Worm (Caenorhabditis elegans) whole organism, L3 larva: Measurements from ENCODE around the gene F38A1.9.

ENCODE experiments used
- R02D3.7 ChIP-seq: fragments of 150-350 bp; optimal IDR thresholded peaks from 2 replicates; lab custom pipeline; 2014; ENCODE audit warnings: missing biosample characterization, missing genetic modification characterization
- aly-2 ChIP-seq: fragments of 150-350 bp; optimal IDR thresholded peaks from 2 replicates; lab custom pipeline; 2014; ENCODE audit warnings: missing biosample characterization, missing genetic modification characterization
- ama-1 ChIP-seq: fragments of 150-350 bp; optimal IDR thresholded peaks from 2 replicates; lab custom pipeline; 2018
- ceh-16 ChIP-seq: sonication (generic microtip); optimal IDR thresholded peaks from 2 replicates; lab custom pipeline; 2017; ENCODE audit warnings: missing biosample characterization, missing genetic modification characterization
- ceh-82 ChIP-seq: fragments of 150-350 bp; optimal IDR thresholded peaks from 2 replicates; lab custom pipeline; 2014; ENCODE audit warnings: missing biosample characterization, missing genetic modification characterization
- ceh-9 ChIP-seq: sonication (generic microtip); optimal IDR thresholded peaks from 2 replicates; lab custom pipeline; 2018; ENCODE audit warnings: missing biosample characterization, missing genetic modification characterization
- egl-27 ChIP-seq: sonication (generic microtip); optimal IDR thresholded peaks from 4 replicates; lab custom pipeline; 2017; ENCODE audit warnings: missing biosample characterization, missing genetic modification reagents, missing genetic modification characterization
- egl-5 ChIP-seq: fragments of 150-350 bp; optimal IDR thresholded peaks from 2 replicates; lab custom pipeline; 2017; ENCODE audit warnings: missing biosample characterization, missing genetic modification reagents, missing genetic modification characterization, inconsistent platforms
- elt-1 ChIP-seq: fragments of 150-350 bp; optimal IDR thresholded peaks from 2 replicates; lab custom pipeline; 2014; ENCODE audit warnings: missing biosample characterization, missing genetic modification characterization
- elt-2 ChIP-seq: sonication (generic microtip); optimal IDR thresholded peaks from 2 replicates; lab custom pipeline; 2016; ENCODE audit warnings: missing genetic modification reagents, mild to moderate bottlenecking, missing genetic modification characterization, missing compliant biosample characterization
- elt-3 ChIP-seq, 3 experiments: fragments of 150-350 bp in 1 of 3; sonication (generic microtip) in 2 of 3; optimal IDR thresholded peaks; 2 replicates in 2 of 3; 4 replicates in 1 of 3; lab custom pipeline; 2014 to 2017; ENCODE audit warnings: missing biosample characterization in 3 of 3, missing genetic modification characterization in 3 of 3
- eor-1 ChIP-seq, 2 experiments: fragments of 150-350 bp; optimal IDR thresholded peaks; 2 replicates each; lab custom pipeline; 2014 to 2018; ENCODE audit warnings: missing biosample characterization in 2 of 2, missing genetic modification characterization in 2 of 2
- fkh-10 ChIP-seq: sonication (generic microtip); optimal IDR thresholded peaks from 2 replicates; lab custom pipeline; 2017; ENCODE audit warnings: missing biosample characterization, missing genetic modification reagents, missing genetic modification characterization
- fkh-2 ChIP-seq: fragments of 150-350 bp; optimal IDR thresholded peaks from 2 replicates; lab custom pipeline; 2014; ENCODE audit warnings: missing biosample characterization, missing genetic modification reagents, missing genetic modification characterization
- hmg-11 ChIP-seq: sonication (generic microtip); optimal IDR thresholded peaks from 2 replicates; lab custom pipeline; 2016; ENCODE audit warnings: missing genetic modification characterization, missing compliant biosample characterization
- lin-15B ChIP-seq: fragments of 150-350 bp; optimal IDR thresholded peaks from 2 replicates; lab custom pipeline; 2014; ENCODE audit warnings: missing biosample characterization, missing genetic modification characterization
- lin-39 ChIP-seq: fragments of 150-350 bp; optimal IDR thresholded peaks from 2 replicates; lab custom pipeline; 2018; ENCODE audit warnings: missing biosample characterization, missing genetic modification reagents, missing genetic modification characterization
- lsy-12 ChIP-seq: sonication (generic microtip); optimal IDR thresholded peaks from 2 replicates; lab custom pipeline; 2016; ENCODE audit warnings: mild to moderate bottlenecking, missing genetic modification characterization, missing compliant biosample characterization
- mdl-1 ChIP-seq: fragments of 150-350 bp; optimal IDR thresholded peaks from 2 replicates; lab custom pipeline; 2014; ENCODE audit warnings: missing biosample characterization, missing genetic modification characterization
- mml-1 ChIP-seq: fragments of 150-350 bp; sonication (generic microtip); optimal IDR thresholded peaks from 3 replicates; lab custom pipeline; 2014; ENCODE audit warnings: missing biosample characterization, missing genetic modification characterization
- nfya-1 ChIP-seq: sonication (generic microtip); optimal IDR thresholded peaks from 2 replicates; lab custom pipeline; 2017; ENCODE audit warnings: missing genetic modification characterization, mild to moderate bottlenecking, missing compliant biosample characterization, antibody characterized with exemption, moderate library complexity; ENCODE audit not compliant: insufficient read depth
- nhr-11 ChIP-seq: fragments of 150-350 bp; optimal IDR thresholded peaks from 2 replicates; lab custom pipeline; 2014; ENCODE audit warnings: missing biosample characterization, missing genetic modification characterization
- nhr-12 ChIP-seq: fragments of 150-350 bp; optimal IDR thresholded peaks from 2 replicates; lab custom pipeline; 2014; ENCODE audit warnings: missing biosample characterization, missing genetic modification characterization
- nhr-23 ChIP-seq: fragments of 150-350 bp; optimal IDR thresholded peaks from 2 replicates; lab custom pipeline; 2014; ENCODE audit warnings: missing biosample characterization, missing genetic modification reagents, missing genetic modification characterization
- nhr-25 ChIP-seq: sonication (generic microtip); optimal IDR thresholded peaks from 2 replicates; lab custom pipeline; 2017; ENCODE audit warnings: missing biosample characterization, missing genetic modification characterization
- nhr-43 ChIP-seq: sonication (generic microtip); optimal IDR thresholded peaks from 2 replicates; lab custom pipeline; 2016; ENCODE audit warnings: mild to moderate bottlenecking, missing genetic modification characterization, missing compliant biosample characterization; ENCODE audit not compliant: poor library complexity, severe bottlenecking
- nhr-67 ChIP-seq: fragments of 150-350 bp; optimal IDR thresholded peaks from 2 replicates; lab custom pipeline; 2014; ENCODE audit warnings: missing biosample characterization, missing genetic modification characterization
- nhr-76 ChIP-seq: fragments of 150-350 bp; sonication (generic microtip); optimal IDR thresholded peaks from 5 replicates; lab custom pipeline; 2014; ENCODE audit warnings: missing biosample characterization, missing genetic modification characterization
- nhr-77 ChIP-seq: fragments of 150-350 bp; optimal IDR thresholded peaks from 2 replicates; lab custom pipeline; 2014; ENCODE audit warnings: missing biosample characterization, missing genetic modification characterization
- pha-4 ChIP-seq: fragments of 150-350 bp; optimal IDR thresholded peaks from 2 replicates; lab custom pipeline; 2014; ENCODE audit warnings: missing biosample characterization, missing genetic modification reagents, missing genetic modification characterization
- pqm-1 ChIP-seq: fragments of 150-350 bp; optimal IDR thresholded peaks from 2 replicates; lab custom pipeline; 2017; ENCODE audit warnings: missing biosample characterization, missing genetic modification characterization, inconsistent platforms
- snpc-4 ChIP-seq: fragments of 150-350 bp; optimal IDR thresholded peaks from 2 replicates; lab custom pipeline; 2014; ENCODE audit warnings: missing biosample characterization, missing genetic modification characterization
- zag-1 ChIP-seq: fragments of 150-350 bp; optimal IDR thresholded peaks from 2 replicates; lab custom pipeline; 2014; ENCODE audit warnings: missing biosample characterization, missing genetic modification characterization
- ztf-4 ChIP-seq: fragments of 150-350 bp; optimal IDR thresholded peaks from 2 replicates; lab custom pipeline; 2014; ENCODE audit warnings: missing biosample characterization, missing genetic modification characterization

Gene F38A1.9

ce11 chrIV:1255632-1256031 lies 10.5 kb upstream of the F38A1.9 start, which contains the start of gene clec-167:
clec-167 (minus strand) TSS chrIV:1255732.
- TF ChIP-seq elt-1 (tag; lab: Kevin White, UChicago) (no peak), mml-1 (no peak), egl-27 (tag; lab: Kevin White, UChicago) (no peak), ama-1 (lab: Kevin White, UChicago) (no peak), nhr-23 (tag; lab: Kevin White, UChicago) (no peak), lsy-12 (tag; lab: Kevin White, UChicago) (no peak), elt-2 (no peak), nhr-77 (tag; lab: Kevin White, UChicago) (no peak), hmg-11 (tag; lab: Kevin White, UChicago) (no peak), pha-4 (tag; lab: Kevin White, UChicago) (no peak), fkh-10 (no peak), elt-3 (tag; optimal IDR thresholded peaks at IDR 0.05; lab: Kevin White, UChicago) (no peak)

ce11 chrIV:1251242-1251911 lies 6.2 kb upstream of the F38A1.9 start, which contains the start of the genes clec-166 and F38A1.6:
clec-166 (minus strand) TSS chrIV:1251342.
F38A1.6 (plus strand) TSS chrIV:1251861.
- TF ChIP-seq nhr-67, result no peak
- no peak for TF ChIP-seq snpc-4 (tag; lab: Kevin White, UChicago)
- TF ChIP-seq elt-2, result peak; percentile 9
- no peak for TF ChIP-seq nhr-25 (tag; lab: Kevin White, UChicago)
- no peak for TF ChIP-seq ceh-82 (tag; lab: Kevin White, UChicago)
- TF ChIP-seq nhr-23 (tag; lab: Kevin White, UChicago), result no peak
- TF ChIP-seq aly-2 (tag; lab: Kevin White, UChicago), result no peak
- TF ChIP-seq nhr-11 (tag; lab: Kevin White, UChicago), result no peak

- TF ChIP-seq aly-2 (tag; lab: Kevin White, UChicago), result no peak
- TF ChIP-seq pqm-1 (tag; lab: Kevin White, UChicago), result peak; percentile 34
- peak; percentile 70 for TF ChIP-seq elt-2
Measured at ce11 chrIV:1246762-1247436, 1.8 kb upstream of the F38A1.9 start, which contains the start of the genes clec-165 and F38A1.11. clec-165 (minus strand) TSS chrIV:1246886. F38A1.11 (plus strand) TSS chrIV:1247386.

ce11 chrIV:1243295-1243694 lies 1.8 kb downstream of the F38A1.9 start, which contains the start of gene F38A1.15:
F38A1.15 (minus strand) TSS chrIV:1243395.
- TF ChIP-seq egl-27 (tag; lab: Kevin White, UChicago) (no peak), eor-1 (tag; optimal IDR thresholded peaks at IDR 0.05; lab: Kevin White, UChicago) (no peak), ztf-4 (no peak), nhr-77 (tag; lab: Kevin White, UChicago) (no peak), lin-39 (no peak), elt-2 (no peak), hmg-11 (tag; lab: Kevin White, UChicago) (no peak), nhr-12 (tag; lab: Kevin White, UChicago) (no peak), snpc-4 (tag; lab: Kevin White, UChicago) (no peak), nhr-76 (tag; lab: Kevin White, UChicago) (no peak), nfya-1 (tag; lab: Kevin White, UChicago) (no peak), pqm-1 (tag; lab: Kevin White, UChicago) (no peak), mml-1 (no peak), zag-1 (no peak), nhr-67 (no peak), nhr-43 (no peak), fkh-2 (no peak), egl-5 (tag; lab: Kevin White, UChicago) (no peak), nhr-25 (tag; lab: Kevin White, UChicago) (no peak)

- TF ChIP-seq lsy-12 (tag; lab: Kevin White, UChicago) (no peak), R02D3.7 (tag; lab: Kevin White, UChicago) (peak; percentile 37), nhr-23 (tag; lab: Kevin White, UChicago) (peak; percentile 70), nhr-25 (tag; lab: Kevin White, UChicago) (peak; percentile 12), ceh-16 (no peak), lin-15B (tag; lab: Kevin White, UChicago) (peak; percentile 80), ceh-82 (tag; lab: Kevin White, UChicago) (no peak), ceh-9 (tag; lab: Kevin White, UChicago) (no peak), mdl-1 (tag; lab: Kevin White, UChicago) (peak; percentile 17)
Measured at ce11 chrIV:1239686-1240085, 5.5 kb downstream of the F38A1.9 start, which contains the start of gene F38A1.8. F38A1.8 (minus strand) TSS chrIV:1239852.
